Worm (Caenorhabditis elegans) whole organism, young adult: ENCODE measurements around the gene ben-1.
A peak's percentile ranks its signal among the peaks of the same experiment; 100 is the strongest.

Source experiments
- B0261.1 ChIP-seq: sonication (generic microtip); optimal IDR thresholded peaks from 2 replicates; lab custom pipeline; 2016; ENCODE audit warnings: mild to moderate bottlenecking, missing genetic modification characterization, moderate library complexity, missing compliant biosample characterization
- C17E4.6 ChIP-seq: fragments of 200-800 bp; sonication (Bioruptor generic); IDR thresholded peaks from 2 replicates; pipeline ENCODE4 v1.3.6; 2022; ENCODE audit warnings: missing genetic modification reagents, missing genetic modification characterization, missing compliant biosample characterization
- D2030.7 ChIP-seq: fragments of 200-800 bp; sonication (Bioruptor generic); IDR thresholded peaks from 2 replicates; pipeline ENCODE4 v1.3.6; 2022; ENCODE audit warnings: missing genetic modification reagents, missing genetic modification characterization, missing compliant biosample characterization
- F10E7.11 ChIP-seq: sonication (generic microtip); optimal IDR thresholded peaks from 2 replicates; lab custom pipeline; 2017; ENCODE audit warnings: mild to moderate bottlenecking, missing genetic modification characterization, moderate library complexity, missing compliant biosample characterization
- F33H1.4 ChIP-seq: fragments of 200-800 bp; sonication (Bioruptor generic); IDR thresholded peaks from 2 replicates; pipeline ENCODE4 v1.3.6; 2022; ENCODE audit warnings: missing genetic modification reagents, missing genetic modification characterization, missing compliant biosample characterization
- F39B2.1 ChIP-seq: fragments of 200-800 bp; sonication (Bioruptor generic); IDR thresholded peaks from 2 replicates; pipeline ENCODE4 v1.3.6; 2022; ENCODE audit warnings: missing genetic modification reagents, missing genetic modification characterization, missing compliant biosample characterization
- F49E8.2 ChIP-seq: sonication (generic microtip); optimal IDR thresholded peaks from 3 replicates; lab custom pipeline; 2017; ENCODE audit warnings: missing genetic modification characterization, mild to moderate bottlenecking, missing compliant biosample characterization, antibody characterized with exemption, moderate library complexity; ENCODE audit not compliant: insufficient read depth
- F55B11.4 ChIP-seq: sonication (generic microtip); optimal IDR thresholded peaks from 2 replicates; lab custom pipeline; 2016; ENCODE audit warnings: missing compliant biosample characterization, missing genetic modification characterization, borderline replicate concordance; ENCODE audit not compliant: insufficient read depth
- F57A8.1 ChIP-seq: fragments of 200-800 bp; sonication (Bioruptor generic); optimal IDR thresholded peaks from 2 replicates; lab custom pipeline; 2018; ENCODE audit warnings: mild to moderate bottlenecking, missing genetic modification characterization, moderate library complexity, missing compliant biosample characterization
- K12H6.12 ChIP-seq: fragments of 200-800 bp; sonication (Bioruptor generic); optimal IDR thresholded peaks from 2 replicates; lab custom pipeline; 2018; ENCODE audit warnings: mild to moderate bottlenecking, missing genetic modification characterization, missing compliant biosample characterization
- T07F8.4 ChIP-seq: sonication (generic microtip); optimal IDR thresholded peaks from 2 replicates; lab custom pipeline; 2016; ENCODE audit warnings: mild to moderate bottlenecking, missing genetic modification characterization, moderate library complexity, missing compliant biosample characterization
- ama-1 ChIP-seq, 3 experiments: fragments of 150-350 bp in 1 of 3; sonication (generic microtip) in 2 of 3; optimal IDR thresholded peaks; 2 replicates each; lab custom pipeline; 2014 to 2018; ENCODE audit warnings: missing biosample characterization in 2 of 3, missing genetic modification characterization in 2 of 3, missing genetic modification reagents in 2 of 3
- aptf-3 ChIP-seq: fragments of 200-800 bp; sonication (Bioruptor generic); IDR thresholded peaks from 2 replicates; pipeline ENCODE4 v1.3.6; 2022; ENCODE audit warnings: missing genetic modification characterization, missing compliant biosample characterization
- athp-1 ChIP-seq: sonication (generic microtip); optimal IDR thresholded peaks from 2 replicates; lab custom pipeline; 2017; ENCODE audit warnings: mild to moderate bottlenecking, missing genetic modification characterization, missing compliant biosample characterization
- attf-6 ChIP-seq: fragments of 200-800 bp; sonication (Bioruptor generic); IDR thresholded peaks from 2 replicates; pipeline ENCODE4 v1.3.6; 2022; ENCODE audit warnings: missing genetic modification reagents, missing genetic modification characterization, missing compliant biosample characterization
- ccch-3 ChIP-seq: fragments of 200-800 bp; sonication (Bioruptor generic); optimal IDR thresholded peaks from 2 replicates; lab custom pipeline; 2018; ENCODE audit warnings: mild to moderate bottlenecking, missing genetic modification characterization, missing compliant biosample characterization
- cebp-1 ChIP-seq, 2 experiments: fragments of 200-800 bp in 1 of 2; sonication (Bioruptor generic) in 1 of 2; sonication (generic microtip) in 1 of 2; IDR thresholded peaks in 1 of 2; optimal IDR thresholded peaks in 1 of 2; 2 replicates each; pipeline versions ENCODE4 v1.3.6 to Lab custom; 2017 to 2022; ENCODE audit warnings: missing compliant biosample characterization in 2 of 2, missing genetic modification characterization in 2 of 2, mild to moderate bottlenecking in 1 of 2, missing genetic modification reagents in 1 of 2, moderate library complexity in 1 of 2
- ceh-27 ChIP-seq: fragments of 200-800 bp; sonication (Bioruptor generic); optimal IDR thresholded peaks from 2 replicates; lab custom pipeline; 2018; ENCODE audit warnings: mild to moderate bottlenecking, missing genetic modification characterization, moderate library complexity, missing compliant biosample characterization
- ceh-58 ChIP-seq: fragments of 200-800 bp; sonication (Bioruptor generic); IDR thresholded peaks from 2 replicates; pipeline ENCODE4 v1.3.6; 2022; ENCODE audit warnings: missing genetic modification characterization, missing compliant biosample characterization
- ceh-91 ChIP-seq: fragments of 200-800 bp; sonication (Bioruptor generic); IDR thresholded peaks from 2 replicates; pipeline ENCODE4 v1.3.6; 2022; ENCODE audit warnings: missing genetic modification reagents, missing genetic modification characterization, missing compliant biosample characterization
- chd-7 ChIP-seq: sonication (generic microtip); optimal IDR thresholded peaks from 2 replicates; lab custom pipeline; 2016; ENCODE audit warnings: mild to moderate bottlenecking, missing genetic modification characterization, moderate library complexity, missing compliant biosample characterization
- dox-1 ChIP-seq: fragments of 200-800 bp; sonication (Bioruptor generic); IDR thresholded peaks from 2 replicates; pipeline ENCODE4 v1.3.6; 2022; ENCODE audit warnings: missing genetic modification reagents, missing genetic modification characterization, missing compliant biosample characterization
- dpl-1 ChIP-seq: fragments of 150-350 bp; optimal IDR thresholded peaks from 2 replicates; lab custom pipeline; 2014; ENCODE audit warnings: missing biosample characterization, missing genetic modification reagents, missing genetic modification characterization
- efl-1 ChIP-seq: fragments of 150-350 bp; optimal IDR thresholded peaks from 2 replicates; lab custom pipeline; 2014; ENCODE audit warnings: missing biosample characterization, missing genetic modification reagents, missing genetic modification characterization
- egrh-3 ChIP-seq: fragments of 200-800 bp; sonication (Bioruptor generic); IDR thresholded peaks from 2 replicates; pipeline ENCODE4 v1.3.6; 2022; ENCODE audit warnings: missing genetic modification reagents, missing genetic modification characterization, missing compliant biosample characterization
- fkh-3 ChIP-seq: sonication (generic microtip); optimal IDR thresholded peaks from 2 replicates; lab custom pipeline; 2016; ENCODE audit warnings: mild to moderate bottlenecking, missing genetic modification characterization, missing compliant biosample characterization
- gei-17 ChIP-seq: fragments of 200-800 bp; sonication (Bioruptor generic); optimal IDR thresholded peaks from 2 replicates; lab custom pipeline; 2018; ENCODE audit warnings: mild to moderate bottlenecking, missing genetic modification characterization, missing compliant biosample characterization
- hmg-1.2 ChIP-seq: fragments of 200-800 bp; sonication (Bioruptor generic); IDR thresholded peaks from 2 replicates; pipeline ENCODE4 v1.3.6; 2022; ENCODE audit warnings: missing genetic modification reagents, missing genetic modification characterization, missing compliant biosample characterization
- hmg-20 ChIP-seq: fragments of 200-800 bp; sonication (Bioruptor generic); IDR thresholded peaks from 2 replicates; pipeline ENCODE4 v1.3.6; 2022; ENCODE audit warnings: missing genetic modification reagents, missing genetic modification characterization, missing compliant biosample characterization
- lag-1 ChIP-seq: fragments of 200-800 bp; sonication (Bioruptor generic); IDR thresholded peaks from 2 replicates; pipeline ENCODE4 v1.3.6; 2022; ENCODE audit warnings: missing genetic modification reagents, missing genetic modification characterization, missing compliant biosample characterization
- lin-40 ChIP-seq: sonication (generic microtip); optimal IDR thresholded peaks from 2 replicates; lab custom pipeline; 2016; ENCODE audit warnings: missing genetic modification characterization, mild to moderate bottlenecking, missing compliant biosample characterization, missing genotype, missing genetic modification reagents
- lin-54 ChIP-seq: fragments of 200-800 bp; sonication (Bioruptor generic); optimal IDR thresholded peaks from 2 replicates; lab custom pipeline; 2018; ENCODE audit warnings: mild to moderate bottlenecking, missing genetic modification characterization, missing compliant biosample characterization
- lsy-27 ChIP-seq: sonication (generic microtip); optimal IDR thresholded peaks from 2 replicates; lab custom pipeline; 2017; ENCODE audit warnings: missing genetic modification characterization, mild to moderate bottlenecking, missing compliant biosample characterization, antibody characterized with exemption, missing genotype, borderline replicate concordance; ENCODE audit not compliant: insufficient read depth
- madf-10 ChIP-seq: sonication (generic microtip); optimal IDR thresholded peaks from 2 replicates; lab custom pipeline; 2016; ENCODE audit warnings: mild to moderate bottlenecking, missing genetic modification characterization, missing compliant biosample characterization
- mel-28 ChIP-seq: sonication (generic microtip); optimal IDR thresholded peaks from 2 replicates; lab custom pipeline; 2016; ENCODE audit warnings: borderline replicate concordance, mild to moderate bottlenecking, missing genetic modification characterization, missing compliant biosample characterization
- mes-4 ChIP-seq: sonication (generic microtip); optimal IDR thresholded peaks from 2 replicates; lab custom pipeline; 2016; ENCODE audit warnings: missing genotype, missing genetic modification characterization, missing compliant biosample characterization
- nhr-120 ChIP-seq: fragments of 200-800 bp; sonication (Bioruptor generic); IDR thresholded peaks from 2 replicates; pipeline ENCODE4 v1.3.6; 2022; ENCODE audit warnings: missing genetic modification characterization, missing compliant biosample characterization
- nhr-80 ChIP-seq: sonication (generic microtip); optimal IDR thresholded peaks from 2 replicates; lab custom pipeline; 2016; ENCODE audit warnings: missing genetic modification characterization, missing compliant biosample characterization
- pbrm-1 ChIP-seq: fragments of 200-800 bp; sonication (Bioruptor generic); IDR thresholded peaks from 2 replicates; pipeline ENCODE4 v1.3.6; 2022; ENCODE audit warnings: missing genetic modification reagents, missing genetic modification characterization, missing compliant biosample characterization
- rcor-1 ChIP-seq: fragments of 200-800 bp; sonication (Bioruptor generic); IDR thresholded peaks from 2 replicates; pipeline ENCODE4 v1.3.6; 2022; ENCODE audit warnings: missing genetic modification reagents, missing genetic modification characterization, missing compliant biosample characterization
- repo-1 ChIP-seq: sonication (generic microtip); optimal IDR thresholded peaks from 2 replicates; lab custom pipeline; 2017; ENCODE audit warnings: mild to moderate bottlenecking, missing genetic modification characterization, missing compliant biosample characterization
- rpc-1 ChIP-seq, 2 experiments: fragments of 150-350 bp in 1 of 2; sonication (generic microtip) in 1 of 2; optimal IDR thresholded peaks; 2 replicates each; lab custom pipeline; 2014 to 2018; ENCODE audit warnings: missing biosample characterization in 1 of 2, missing genetic modification characterization in 1 of 2, missing genetic modification reagents in 1 of 2, missing genotype in 1 of 2
- sdz-38 ChIP-seq: sonication (generic microtip); optimal IDR thresholded peaks from 2 replicates; lab custom pipeline; 2016; ENCODE audit warnings: missing genotype, missing genetic modification characterization, missing compliant biosample characterization
- snpc-1.3 ChIP-seq: sonication (generic microtip); optimal IDR thresholded peaks from 2 replicates; lab custom pipeline; 2017; ENCODE audit warnings: missing genetic modification characterization, mild to moderate bottlenecking, missing compliant biosample characterization, antibody characterized with exemption, moderate library complexity, missing genotype, missing genetic modification reagents; ENCODE audit not compliant: insufficient read depth
- tbx-9 ChIP-seq: sonication (generic microtip); optimal IDR thresholded peaks from 2 replicates; lab custom pipeline; 2016; ENCODE audit warnings: borderline replicate concordance, missing genetic modification characterization, inconsistent platforms, missing compliant biosample characterization

Gene ben-1

DNA sequence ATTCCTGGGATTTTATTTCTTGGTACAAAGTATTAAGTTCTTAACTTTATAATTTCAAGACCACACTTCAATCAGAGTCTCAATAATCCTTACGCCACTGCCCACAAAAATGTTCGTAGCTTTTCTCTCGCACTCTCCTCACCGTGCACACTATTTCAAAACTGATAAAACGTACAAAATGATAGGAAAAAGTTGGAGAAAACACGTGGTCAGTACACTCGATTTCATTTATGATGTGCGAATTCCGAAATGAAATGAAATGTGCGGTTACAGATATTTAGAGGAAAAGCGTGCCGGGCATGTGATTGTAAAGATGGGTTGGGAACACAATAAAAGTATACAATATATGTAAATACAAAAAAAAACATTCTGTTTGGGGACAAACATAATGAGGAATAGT lies 21.0 kb downstream of the ben-1 start (continued):
- TF ChIP-seq chd-7 (peak; percentile 22), aptf-3 (GFP tag; lab: Robert Waterston, UW) (no peak), lin-40 (tag; lab: Kevin White, UChicago) (peak; percentile 8), efl-1 (GFP tag; lab: Kevin White, UChicago) (no peak), mes-4 (no peak), ccch-3 (GFP tag; lab: Kevin White, UChicago) (no peak), repo-1 (tag; lab: Kevin White, UChicago) (no peak), pbrm-1 (no peak), nhr-80 (tag; lab: Kevin White, UChicago) (peak; percentile 87), rcor-1 (no peak), madf-10 (tag; lab: Kevin White, UChicago) (peak; percentile 3), ceh-91 (GFP tag; lab: Robert Waterston, UW) (no peak), cebp-1 (GFP tag; IDR thresholded peaks at IDR 0.05; lab: Robert Waterston, UW) (no peak), cebp-1 (tag; optimal IDR thresholded peaks at IDR 0.05; lab: Kevin White, UChicago) (peak; percentile 61), tbx-9 (no peak), snpc-1.3 (tag; lab: Kevin White, UChicago) (no peak)

ce11 chrIII:3519505-3519904 lies 21.9 kb downstream of the ben-1 start, which contains the start of gene hmit-1.3:
Gene hmit-1.3, minus strand, starts transcription at chrIII:3519607.
- TF ChIP-seq T07F8.4, result no peak
- TF ChIP-seq B0261.1, result no peak
- no peak for TF ChIP-seq mel-28 (tag; lab: Kevin White, UChicago)
- TF ChIP-seq dpl-1, result no peak
- no peak for TF ChIP-seq D2030.7
- no peak for TF ChIP-seq rpc-1 (optimal IDR thresholded peaks at IDR 0.05; lab: Kevin White, UChicago)
- TF ChIP-seq rpc-1 (tag; optimal IDR thresholded peaks at IDR 0.05; lab: Kevin White, UChicago), result no peak
- TF ChIP-seq nhr-80 (tag; lab: Kevin White, UChicago), result peak; percentile 8
- no peak for TF ChIP-seq C17E4.6 (GFP tag; lab: Robert Waterston, UW)
- TF ChIP-seq ceh-27, result no peak

DNA sequence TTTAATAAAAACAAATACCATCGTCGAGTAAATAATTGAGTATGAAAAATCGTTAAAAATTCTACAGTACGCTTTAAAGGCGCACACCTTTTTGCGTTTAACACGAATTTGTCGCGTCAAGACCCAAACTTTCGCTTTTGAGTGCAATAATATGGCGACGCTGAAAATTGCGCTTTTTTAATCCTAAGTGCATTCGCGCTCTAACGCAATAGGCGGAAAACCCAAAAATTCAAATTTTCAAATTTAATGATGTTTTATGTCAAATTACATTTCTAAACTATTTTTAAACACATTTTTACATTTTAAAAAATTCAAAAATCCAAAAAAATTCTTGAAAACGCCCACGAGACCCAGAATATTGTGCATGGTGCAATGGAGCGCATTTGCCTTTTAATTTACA lies 29.6 kb downstream of the ben-1 start:
- TF ChIP-seq attf-6 (GFP tag; lab: Robert Waterston, UW) (no peak), lag-1 (GFP tag; lab: Robert Waterston, UW) (no peak), lsy-27 (no peak), hmg-1.2 (no peak), ceh-58 (no peak), F10E7.11 (tag; lab: Kevin White, UChicago) (no peak), gei-17 (no peak), F55B11.4 (tag; lab: Kevin White, UChicago) (no peak), F33H1.4 (GFP tag; lab: Robert Waterston, UW) (no peak), K12H6.12 (tag; lab: Kevin White, UChicago) (no peak)

- no peak for TF ChIP-seq egrh-3
- no peak for TF ChIP-seq F49E8.2
- TF ChIP-seq F39B2.1 (GFP tag; lab: Robert Waterston, UW), result no peak
- TF ChIP-seq F57A8.1, result no peak
- TF ChIP-seq lin-54 (GFP tag; lab: Kevin White, UChicago), result peak; percentile 16
- no peak for TF ChIP-seq athp-1 (tag; lab: Kevin White, UChicago)
- TF ChIP-seq sdz-38, result no peak
- peak; percentile 31; the same call in 1 of the 2 replicates for TF ChIP-seq D2030.7
- no peak for TF ChIP-seq hmg-20
- peak; percentile 44 for TF ChIP-seq dox-1 (GFP tag; lab: Robert Waterston, UW)
- no peak for TF ChIP-seq mel-28 (tag; lab: Kevin White, UChicago)
- TF ChIP-seq mes-4, result no peak
- no peak for TF ChIP-seq fkh-3
- no peak for TF ChIP-seq attf-6 (GFP tag; lab: Robert Waterston, UW)
- TF ChIP-seq ama-1 (optimal IDR thresholded peaks at IDR 0.05; lab: Kevin White, UChicago), result no peak
- TF ChIP-seq ama-1 (GFP tag; optimal IDR thresholded peaks at IDR 0.05; lab: Kevin White, UChicago), result no peak
- TF ChIP-seq nhr-120 (GFP tag; lab: Robert Waterston, UW), result 0 out of 2 replicates have a peak, but pooled peaks have one; percentile 22
Measured at ce11 chrIII:3509908-3510307, 31.5 kb downstream of the ben-1 start, which contains the start of the genes M01F1.4 and mrpl-35. Gene M01F1.4, minus strand, starts transcription at chrIII:3510033. Gene mrpl-35, plus strand, starts transcription at chrIII:3510237.
